Fruit fly (Drosophila melanogaster) whole organism, adult: ENCODE data around the gene CG9813.
A peak's percentile ranks its signal among the peaks of the same experiment; 100 is the strongest.

ENCODE experiments used
- CG11617 ChIP-seq: fragments of 200-800 bp; sonication (Bioruptor generic); optimal IDR thresholded peaks from 2 replicates; lab custom pipeline; 2017; ENCODE audit warnings: mild to moderate bottlenecking, missing biosample characterization, missing genetic modification reagents, missing genetic modification characterization
- CG12768 ChIP-seq: fragments of 200-800 bp; sonication (Bioruptor generic); optimal IDR thresholded peaks from 2 replicates; lab custom pipeline; 2017; ENCODE audit warnings: missing biosample characterization, missing genetic modification characterization, mild to moderate bottlenecking, moderate library complexity, missing genetic modification reagents
- CG14711 ChIP-seq: fragments of 200-800 bp; sonication (Bioruptor generic); optimal IDR thresholded peaks from 2 replicates; lab custom pipeline; 2018; ENCODE audit warnings: missing biosample characterization, mild to moderate bottlenecking, missing genetic modification characterization, moderate library complexity
- CG1620 ChIP-seq: fragments of 200-800 bp; sonication (Bioruptor generic); optimal IDR thresholded peaks from 2 replicates; lab custom pipeline; 2016; ENCODE audit warnings: missing biosample characterization, missing genetic modification characterization
- CG33017 ChIP-seq: fragments of 200-800 bp; sonication (Bioruptor generic); optimal IDR thresholded peaks from 2 replicates; lab custom pipeline; 2018; ENCODE audit warnings: missing biosample characterization, mild to moderate bottlenecking, missing genetic modification characterization, moderate library complexity
- CG5204 ChIP-seq: fragments of 200-800 bp; sonication (Bioruptor generic); optimal IDR thresholded peaks from 2 replicates; lab custom pipeline; 2016; ENCODE audit warnings: missing biosample characterization, missing genetic modification characterization
- CG7045 ChIP-seq: fragments of 200-800 bp; sonication (Bioruptor generic); optimal IDR thresholded peaks from 2 replicates; lab custom pipeline; 2017; ENCODE audit warnings: missing biosample characterization, mild to moderate bottlenecking, missing genetic modification characterization
- CG7101 ChIP-seq: fragments of 200-800 bp; sonication (Bioruptor generic); optimal IDR thresholded peaks from 2 replicates; lab custom pipeline; 2018; ENCODE audit warnings: missing biosample characterization, mild to moderate bottlenecking, missing genetic modification characterization, moderate library complexity
- Clk ChIP-seq: fragments of 200-800 bp; sonication (Bioruptor generic); optimal IDR thresholded peaks from 2 replicates; lab custom pipeline; 2017; ENCODE audit warnings: missing biosample characterization, missing genetic modification characterization
- Crg-1 ChIP-seq: fragments of 200-800 bp; sonication (Bioruptor generic); optimal IDR thresholded peaks from 2 replicates; lab custom pipeline; 2016; ENCODE audit warnings: missing biosample characterization, missing genetic modification characterization
- Hr96 ChIP-seq: fragments of 200-800 bp; sonication (Bioruptor generic); optimal IDR thresholded peaks from 2 replicates; lab custom pipeline; 2016; ENCODE audit warnings: missing biosample characterization, missing genetic modification characterization
- Mnt ChIP-seq: fragments of 200-800 bp; sonication (Bioruptor generic); optimal IDR thresholded peaks from 2 replicates; lab custom pipeline; 2016; ENCODE audit warnings: missing biosample characterization, mild to moderate bottlenecking, missing genetic modification characterization
- bab1 ChIP-seq: fragments of 200-800 bp; sonication (Bioruptor generic); optimal IDR thresholded peaks from 3 replicates; lab custom pipeline; 2019; ENCODE audit warnings: missing biosample characterization, mild to moderate bottlenecking, missing genetic modification characterization, moderate library complexity
- cnc ChIP-seq, 2 experiments: fragments of >200 bp; optimal IDR thresholded peaks; 2 replicates each; lab custom pipeline; 2017
- kay ChIP-seq: fragments of 200-800 bp; sonication (Bioruptor generic); peaks from one replicate; lab custom pipeline; 2016; ENCODE audit warnings: missing biosample characterization, missing genetic modification characterization, borderline replicate concordance
- ovo ChIP-seq: fragments of 200-800 bp; sonication (Bioruptor generic); optimal IDR thresholded peaks from 2 replicates; lab custom pipeline; 2016; ENCODE audit warnings: missing biosample characterization, missing genetic modification characterization
- pad ChIP-seq: fragments of 200-800 bp; sonication (Bioruptor generic); optimal IDR thresholded peaks from 3 replicates; lab custom pipeline; 2017; ENCODE audit warnings: missing biosample characterization, missing genetic modification characterization, mild to moderate bottlenecking, moderate library complexity, missing genetic modification reagents
- tj ChIP-seq: fragments of 200-800 bp; sonication (Bioruptor generic); optimal IDR thresholded peaks from 3 replicates; lab custom pipeline; 2017; ENCODE audit warnings: missing biosample characterization, mild to moderate bottlenecking, missing genetic modification characterization, moderate library complexity
- toe ChIP-seq: fragments of 200-800 bp; sonication (Bioruptor generic); optimal IDR thresholded peaks from 2 replicates; lab custom pipeline; 2016; ENCODE audit warnings: missing biosample characterization, missing genetic modification characterization

The CG9813 gene

dm6 chr3R:13379675-13380074 is at the start of gene CG9813, which contains the start of gene CG8870:
TSS of gene CG9813 (minus strand) at chr3R:13379775.
TSS of gene CG8870 (plus strand) at chr3R:13379842.
- TF ChIP-seq CG14711 (tag; lab: Kevin White, UChicago) = no peak
- no peak for TF ChIP-seq CG12768
- TF ChIP-seq toe = no peak

dm6 chr3R:13428341-13429040 is 48.9 kb upstream of the CG9813 start:
- peak; percentile 11 for TF ChIP-seq bab1 (GFP tag; lab: Kevin White, UChicago)
- TF ChIP-seq cnc (optimal IDR thresholded peaks at IDR 0.05; lab: Kevin White, UChicago) = no peak

dm6 chr3R:13425470-13426033 is 46.0 kb upstream of the CG9813 start, which contains the start of gene Act87E:
TSS of gene Act87E (plus strand) at chr3R:13425983.
- TF ChIP-seq Crg-1 (no peak), bab1 (GFP tag; lab: Kevin White, UChicago) (no peak), CG1620 (GFP tag; lab: Kevin White, UChicago) (no peak)

dm6 chr3R:13422178-13422577 is 42.6 kb upstream of the CG9813 start:
- TF ChIP-seq ovo (no peak), CG14711 (tag; lab: Kevin White, UChicago) (no peak), tj (GFP tag; lab: Kevin White, UChicago) (no peak), Mnt (GFP tag; lab: Kevin White, UChicago) (no peak), CG7101 (no peak), kay (no peak), Hr96 (no peak), CG7045 (GFP tag; lab: Kevin White, UChicago) (no peak), Clk (GFP tag; lab: Kevin White, UChicago) (no peak), CG5204 (no peak), Crg-1 (no peak)

DNA sequence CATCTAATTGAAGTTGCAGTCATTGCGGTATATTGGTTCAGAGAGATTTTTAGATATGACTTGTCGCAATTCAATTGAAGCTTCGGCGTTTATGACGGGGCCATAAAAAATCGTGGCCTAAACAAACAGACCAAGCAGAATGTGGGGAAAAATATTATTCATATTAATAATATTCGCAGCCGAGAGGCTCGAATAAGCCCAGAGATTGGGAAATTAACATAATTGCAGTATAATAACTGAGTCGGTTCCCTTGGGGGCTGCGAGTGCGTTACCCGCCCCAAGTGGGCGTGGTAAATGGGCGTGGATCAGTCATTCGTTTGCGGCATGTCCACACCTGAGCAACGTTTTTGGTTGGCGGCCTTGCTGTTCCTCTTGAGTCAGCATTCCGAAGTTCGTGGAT is 40.4 kb upstream of the CG9813 start, which contains the start of gene Ir87a:
Gene Ir87a, plus strand, starts transcription at position 301 of the 400 bp plus-strand sequence.
- TF ChIP-seq CG14711 (tag; lab: Kevin White, UChicago) (no peak), Hr96 (no peak), CG7045 (GFP tag; lab: Kevin White, UChicago) (no peak), tj (GFP tag; lab: Kevin White, UChicago) (no peak), CG33017 (no peak), Mnt (GFP tag; lab: Kevin White, UChicago) (no peak), pad (GFP tag; lab: Kevin White, UChicago) (no peak), Crg-1 (no peak), toe (no peak), CG5204 (no peak), CG7101 (no peak), bab1 (GFP tag; lab: Kevin White, UChicago) (no peak)

- TF ChIP-seq CG7045 (GFP tag; lab: Kevin White, UChicago) = no peak
- TF ChIP-seq Hr96 = no peak
- no peak for TF ChIP-seq CG12768
- TF ChIP-seq CG33017 = no peak
- TF ChIP-seq bab1 (GFP tag; lab: Kevin White, UChicago) = no peak
- TF ChIP-seq pad (GFP tag; lab: Kevin White, UChicago) = no peak
- TF ChIP-seq CG11617 (GFP tag; lab: Kevin White, UChicago) = no peak
Measured at dm6 chr3R:13417067-13417595, 37.6 kb upstream of the CG9813 start.

DNA sequence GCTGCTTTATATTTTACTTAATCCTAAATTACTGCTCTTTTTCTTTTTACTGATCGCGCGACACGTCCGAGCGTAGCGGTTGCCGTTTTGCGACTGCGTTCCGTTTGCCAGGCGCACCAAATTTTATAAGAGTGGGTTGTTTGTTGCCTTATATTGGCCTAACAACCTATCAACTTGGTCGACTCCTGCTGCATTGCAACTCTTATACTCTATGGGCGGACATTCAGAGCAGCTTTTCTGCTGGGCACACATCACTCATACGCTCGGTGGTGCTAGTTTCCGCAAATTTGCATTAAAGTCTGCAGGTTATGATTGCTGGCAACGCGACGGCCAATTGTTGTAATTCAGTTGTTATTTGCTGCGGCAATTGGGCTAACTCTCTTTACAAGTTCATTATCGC is 35.6 kb upstream of the CG9813 start, which contains the start of gene yellow-e:
Gene yellow-e, minus strand, starts transcription at position 101 of the 400 bp plus-strand sequence.
- TF ChIP-seq pad (GFP tag; lab: Kevin White, UChicago) (no peak), CG7045 (GFP tag; lab: Kevin White, UChicago) (no peak), ovo (no peak), toe (no peak), Hr96 (no peak), tj (GFP tag; lab: Kevin White, UChicago) (no peak), Clk (GFP tag; lab: Kevin White, UChicago) (no peak)

- no peak for TF ChIP-seq Clk (GFP tag; lab: Kevin White, UChicago)
- TF ChIP-seq tj (GFP tag; lab: Kevin White, UChicago) = peak; percentile 26
Measured at dm6 chr3R:13412704-13413103, 33.1 kb upstream of the CG9813 start.
